Fruit fly (Drosophila melanogaster): ENCODE data around the gene CG6908.

Gene CG6908

DNA sequence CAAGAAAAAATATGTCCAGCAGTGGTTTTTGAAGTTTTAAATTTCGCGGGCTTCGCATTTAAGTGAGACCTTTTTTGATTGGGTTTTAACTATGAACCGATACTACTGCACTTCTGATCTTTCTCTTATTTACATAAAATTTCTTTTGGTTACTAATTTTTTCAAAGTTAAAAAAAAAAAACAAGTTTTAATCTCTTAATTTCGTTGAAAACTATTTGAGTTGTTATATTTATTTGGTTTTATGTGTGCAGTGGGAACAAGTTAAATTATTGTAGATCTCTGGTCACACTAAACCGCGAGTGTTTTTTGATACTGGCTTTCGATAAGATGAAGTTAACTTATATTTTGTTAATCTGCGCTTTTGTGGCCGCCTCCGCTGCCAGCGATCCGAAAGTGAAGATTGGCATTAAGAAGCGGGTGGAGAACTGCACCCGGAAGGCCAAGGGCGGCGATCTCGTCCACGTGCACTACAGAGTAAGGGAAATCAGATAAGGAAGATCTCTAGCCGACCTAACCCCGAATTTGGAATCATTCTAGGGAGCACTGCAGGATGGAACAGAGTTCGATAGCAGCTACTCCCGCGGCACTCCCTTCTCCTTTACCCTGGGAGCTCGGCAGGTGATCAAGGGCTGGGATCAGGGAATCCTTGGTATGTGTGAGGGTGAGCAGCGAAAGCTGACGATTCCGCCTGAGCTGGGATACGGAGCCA, 15.7 kb downstream of the CG6908 start, which contains the start of gene CG14715:
Gene CG14715 (plus strand): TSS at position 267 of the 709 bp plus-strand sequence.
- TF ChIP-seq noc (tag; optimal IDR thresholded peaks at IDR 0.05) = peak; percentile 31

DNA sequence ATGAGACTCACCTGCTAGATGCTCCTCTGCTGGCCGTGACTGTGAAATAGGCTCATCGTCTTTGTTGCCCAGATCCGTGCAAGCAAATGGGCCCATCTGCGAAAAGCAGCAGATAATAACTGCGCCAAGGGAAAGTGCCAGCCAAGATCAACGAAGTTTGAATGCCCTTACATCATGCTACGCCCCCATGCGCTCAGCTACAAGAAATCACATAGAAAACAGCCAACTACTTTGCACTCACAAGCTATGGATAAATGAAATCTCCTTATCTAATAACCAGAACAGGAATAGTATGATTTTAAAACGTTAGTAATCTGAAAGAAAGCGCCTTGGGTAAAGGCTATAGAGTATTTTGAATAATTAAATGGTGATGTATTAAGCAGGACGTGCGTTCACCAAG, 18.1 kb downstream of the CG6908 start:
- TF ChIP-seq noc (tag; optimal IDR thresholded peaks at IDR 0.05) = no peak

DNA sequence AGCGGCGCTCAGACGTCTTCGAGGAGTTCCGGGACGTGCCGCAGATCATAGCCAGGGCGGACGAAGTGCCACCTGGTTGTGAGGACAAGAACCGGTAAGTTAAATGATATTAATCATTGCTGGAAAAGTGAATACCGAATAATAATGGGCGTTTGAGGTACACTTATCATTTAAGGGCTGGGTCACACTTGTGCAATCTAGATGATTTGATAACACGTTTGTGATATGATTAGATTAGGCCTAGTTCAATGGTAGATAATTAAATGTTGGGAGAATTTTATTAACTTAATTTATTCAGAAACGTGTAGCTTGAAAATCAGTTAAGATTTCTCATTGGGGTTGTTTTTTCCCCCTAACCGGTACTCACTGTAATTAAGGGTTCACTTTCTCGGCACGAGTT, 19.0 kb downstream of the CG6908 start:
- TF ChIP-seq noc (tag; optimal IDR thresholded peaks at IDR 0.05) = no peak

DNA sequence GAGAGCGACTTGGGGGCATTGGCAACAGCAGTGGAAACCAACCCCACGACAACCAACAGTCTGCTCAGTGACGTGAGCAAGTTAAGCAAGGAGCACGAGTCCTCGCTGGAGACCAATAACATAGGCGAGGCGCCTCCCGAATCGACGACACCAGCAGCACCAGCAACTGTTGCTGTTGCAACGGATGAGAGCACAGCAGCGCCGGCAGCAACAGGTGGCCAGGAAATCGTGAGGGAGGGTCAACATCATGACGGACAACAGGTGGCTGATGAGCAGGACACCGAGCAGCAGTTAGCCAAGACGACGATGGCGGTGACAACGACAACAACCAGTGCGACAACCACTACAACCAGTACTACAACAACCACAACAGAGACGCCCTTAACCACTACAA, 19.9 kb downstream of the CG6908 start:
- no peak for TF ChIP-seq noc (tag; optimal IDR thresholded peaks at IDR 0.05)

DNA sequence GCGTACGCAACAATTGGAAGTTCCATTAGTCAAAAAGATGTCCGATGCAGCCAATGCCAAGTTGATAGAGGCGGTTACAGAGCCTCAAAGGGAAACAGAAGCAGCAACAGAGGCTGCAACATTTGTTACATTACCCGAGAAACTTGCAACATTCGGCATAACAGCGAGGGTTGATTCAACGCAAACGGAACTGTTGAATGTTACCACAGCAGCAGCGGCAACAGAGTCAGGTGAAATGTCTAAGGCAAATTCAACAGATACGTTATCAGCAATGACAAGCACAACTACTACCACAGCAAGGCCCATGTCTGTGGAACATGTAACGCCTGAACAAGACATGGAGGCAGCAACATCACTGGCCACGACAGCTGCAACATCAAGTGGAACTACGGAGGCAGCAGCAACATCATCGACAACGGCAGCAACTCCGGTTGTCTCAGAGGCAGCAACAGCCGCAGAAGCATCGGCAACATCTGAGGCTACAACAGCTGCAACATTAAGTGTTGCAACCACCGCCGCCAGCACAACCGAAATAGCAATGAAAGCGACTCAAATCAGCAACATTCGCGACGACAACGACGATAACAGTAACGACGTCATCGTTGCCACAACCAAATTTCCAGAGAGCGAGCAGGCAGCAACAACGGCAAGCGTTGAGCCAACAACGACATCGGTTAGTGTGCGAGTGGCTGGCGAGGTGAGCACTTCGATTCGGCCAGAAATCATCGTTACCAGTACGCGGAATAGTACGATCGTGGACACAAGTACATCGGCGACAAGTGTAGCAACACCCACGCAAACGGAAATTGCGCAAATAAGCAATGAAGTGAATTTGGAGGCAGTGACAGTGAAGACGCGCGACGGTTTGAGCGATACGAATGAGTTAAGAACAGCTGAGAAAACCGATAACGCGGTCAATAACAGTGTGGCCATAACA, 20.6 kb downstream of the CG6908 start:
- no peak for TF ChIP-seq noc (tag; optimal IDR thresholded peaks at IDR 0.05)

DNA sequence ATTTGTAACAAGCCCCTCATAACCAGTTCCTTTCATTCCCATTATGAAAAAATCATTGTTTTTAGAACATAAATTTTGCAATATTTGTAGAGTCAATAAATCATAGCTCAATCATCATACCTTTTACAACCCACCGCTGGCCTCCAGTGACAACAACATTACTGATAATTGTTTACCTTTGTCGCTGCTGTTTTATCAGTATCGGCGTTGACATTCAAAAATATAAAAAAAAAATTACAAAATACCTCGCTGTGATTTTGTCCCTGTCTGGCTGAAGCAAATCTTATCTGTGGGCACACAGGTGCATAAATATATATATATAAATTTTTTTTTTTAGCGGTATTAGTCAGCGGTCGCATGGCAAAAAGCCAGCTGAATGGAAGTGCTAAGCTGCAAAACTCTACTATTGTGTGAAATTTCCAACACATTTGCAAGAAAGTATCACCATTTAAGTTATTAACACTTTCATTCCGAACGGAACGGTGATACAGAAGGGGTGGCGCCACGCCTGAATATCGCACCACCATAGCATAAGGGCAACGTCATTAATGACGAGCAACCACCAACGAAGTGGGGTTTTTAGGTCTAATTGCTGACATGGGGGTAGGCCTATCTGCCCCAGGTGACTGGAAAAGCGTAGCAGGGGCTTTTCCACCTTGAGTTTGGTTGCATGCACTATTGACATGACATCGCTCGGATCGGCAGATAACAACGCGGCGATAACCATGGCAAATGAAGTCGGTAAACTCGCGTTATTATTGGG, 23.7 kb downstream of the CG6908 start:
- no peak for TF ChIP-seq noc (tag; optimal IDR thresholded peaks at IDR 0.05)

DNA sequence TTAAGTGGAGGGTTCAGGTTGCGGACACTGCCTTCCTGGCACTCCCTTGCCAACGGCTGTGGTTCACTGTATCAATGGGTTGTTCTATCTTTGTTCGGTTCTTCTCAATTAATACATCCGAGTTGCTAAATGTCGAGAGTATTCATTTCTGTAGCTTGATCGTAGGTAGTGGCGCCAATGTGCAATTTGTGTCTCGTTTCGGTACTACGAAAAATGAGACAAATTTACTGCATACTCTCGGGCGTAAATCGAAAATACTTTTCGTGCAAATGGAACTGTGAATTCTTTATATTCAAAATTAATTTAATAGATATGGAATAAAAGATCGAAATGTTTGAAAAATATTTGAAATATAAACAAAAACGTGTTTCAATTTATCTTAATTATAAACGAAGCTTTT, 24.3 kb downstream of the CG6908 start:
- no peak for TF ChIP-seq noc (tag; optimal IDR thresholded peaks at IDR 0.05)

DNA sequence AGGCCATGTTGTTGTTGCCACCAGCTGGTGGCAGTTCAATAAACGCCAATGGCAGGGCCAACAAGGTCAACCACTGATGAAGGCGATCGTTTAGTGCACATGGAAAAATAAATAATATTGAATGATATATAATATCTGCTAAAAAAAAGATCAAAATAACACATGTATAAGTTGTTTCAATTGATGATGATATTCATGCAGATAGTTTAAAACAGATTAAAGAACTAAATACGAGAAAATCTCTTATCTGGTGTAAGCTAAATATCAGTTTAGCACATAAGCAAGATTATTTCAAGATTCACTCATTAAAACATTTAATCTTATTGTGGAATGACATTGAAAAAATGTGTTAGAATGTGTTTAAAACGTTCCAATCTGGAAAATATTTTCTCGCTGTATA, 26.4 kb downstream of the CG6908 start:
- TF ChIP-seq noc (tag; optimal IDR thresholded peaks at IDR 0.05) = no peak

DNA sequence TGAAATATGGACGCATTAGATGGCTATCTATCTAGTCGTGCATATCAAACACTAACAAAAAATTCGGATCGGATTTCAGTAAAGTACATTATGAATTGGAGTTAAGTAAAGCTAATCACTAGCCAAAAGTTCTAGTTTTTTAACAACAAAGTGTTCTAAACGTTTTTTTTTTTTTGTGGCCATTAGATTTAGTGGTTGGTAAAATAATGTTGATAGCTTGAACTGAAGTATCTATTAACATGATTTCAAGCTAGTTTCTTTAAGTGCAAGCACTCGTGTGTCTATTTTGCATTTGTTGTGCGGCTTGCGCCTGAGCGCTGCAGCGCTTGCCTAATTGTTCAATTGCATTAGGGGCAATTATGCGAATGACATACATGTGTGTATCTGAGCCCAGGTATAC, 27.2 kb downstream of the CG6908 start:
- TF ChIP-seq noc (tag; optimal IDR thresholded peaks at IDR 0.05) = no peak

DNA sequence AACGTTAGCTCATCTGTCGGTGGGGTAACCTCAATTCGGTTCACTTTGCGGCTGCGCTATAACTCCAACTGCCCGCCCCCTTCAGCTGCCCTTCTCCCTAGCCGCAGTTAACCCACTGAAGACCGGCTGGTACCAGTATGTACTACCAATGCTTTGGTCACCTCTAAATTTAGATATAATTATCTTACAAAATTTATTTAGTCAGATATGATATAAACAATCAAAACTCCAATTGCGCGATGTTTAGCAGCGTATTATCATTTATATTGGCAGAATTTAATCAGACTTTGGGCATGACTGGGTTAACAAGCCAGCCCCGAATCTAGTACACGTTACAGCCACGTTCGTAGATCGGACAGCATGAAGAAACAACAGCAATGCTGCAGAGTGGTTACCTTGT, 28.1 kb downstream of the CG6908 start:
- TF ChIP-seq noc (tag; optimal IDR thresholded peaks at IDR 0.05) = no peak

DNA sequence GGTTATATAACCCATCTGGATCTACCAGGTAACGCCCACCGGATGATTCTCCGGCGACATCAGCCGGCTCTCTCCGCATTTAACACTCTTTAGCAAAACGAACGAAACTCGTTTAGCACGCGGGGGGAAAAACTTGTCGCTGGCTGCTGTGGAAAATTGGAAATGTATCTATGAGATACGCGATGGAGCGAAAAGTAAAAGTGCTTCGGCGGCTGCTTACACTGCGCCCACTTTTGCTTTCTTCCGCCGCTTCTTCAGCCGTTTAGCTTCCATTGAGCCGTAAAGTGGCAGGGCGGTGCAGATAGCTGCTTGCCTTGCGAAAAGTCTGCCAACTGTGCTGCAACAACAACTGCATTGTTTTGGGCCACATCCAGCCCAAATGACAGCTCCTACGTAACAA, 28.7 kb downstream of the CG6908 start:
- no peak for TF ChIP-seq noc (tag; optimal IDR thresholded peaks at IDR 0.05)

DNA sequence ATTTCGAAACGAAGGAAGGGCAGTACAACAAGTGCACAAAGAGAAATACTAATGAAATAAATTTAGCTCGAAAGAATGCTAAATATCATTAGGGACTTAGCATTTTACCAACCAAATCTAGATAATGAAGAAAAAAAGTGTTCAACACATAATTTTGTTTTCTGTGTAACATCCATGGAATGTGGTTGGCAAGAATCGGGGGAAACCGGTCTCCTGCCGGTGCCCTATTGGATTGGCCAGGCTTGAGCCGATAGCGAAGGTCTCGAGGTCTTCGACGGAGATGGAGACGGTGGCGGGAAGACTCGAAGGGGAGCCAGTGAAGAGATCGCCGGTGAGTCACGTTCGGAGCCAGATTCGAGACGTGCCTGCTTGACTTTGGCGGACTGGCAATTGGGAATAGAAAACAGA, 32.1 kb downstream of the CG6908 start:
- TF ChIP-seq noc (tag; optimal IDR thresholded peaks at IDR 0.05) = peak; percentile 62

DNA sequence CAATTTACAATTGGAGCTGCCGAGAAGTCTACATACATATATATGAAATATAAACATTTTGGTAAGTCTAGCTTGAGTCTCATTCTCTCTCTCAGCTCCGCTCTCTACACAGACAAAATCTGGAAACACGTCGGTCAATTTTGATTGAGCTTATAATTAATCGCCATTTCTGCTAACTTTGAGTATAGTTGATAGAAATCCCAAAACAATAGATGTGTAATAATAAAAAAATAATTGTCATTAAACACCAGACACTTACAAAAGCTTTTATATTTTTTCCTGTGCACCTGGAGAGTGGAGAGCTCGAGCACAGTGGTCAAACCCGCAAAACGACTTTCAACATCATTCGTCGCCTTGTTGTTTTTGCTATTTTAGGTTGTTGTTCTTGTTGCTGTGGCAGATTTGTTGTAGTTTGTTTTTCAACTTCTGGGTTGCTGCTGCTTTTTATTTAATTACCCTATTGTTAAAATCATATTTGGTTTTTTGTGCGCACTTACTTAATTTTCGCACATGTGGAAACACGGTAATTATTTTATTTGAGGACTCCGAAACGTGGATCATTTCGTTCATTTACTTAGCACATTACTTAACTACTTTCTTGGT, 33.1 kb downstream of the CG6908 start:
- TF ChIP-seq noc (tag; optimal IDR thresholded peaks at IDR 0.05) = peak; percentile 96

DNA sequence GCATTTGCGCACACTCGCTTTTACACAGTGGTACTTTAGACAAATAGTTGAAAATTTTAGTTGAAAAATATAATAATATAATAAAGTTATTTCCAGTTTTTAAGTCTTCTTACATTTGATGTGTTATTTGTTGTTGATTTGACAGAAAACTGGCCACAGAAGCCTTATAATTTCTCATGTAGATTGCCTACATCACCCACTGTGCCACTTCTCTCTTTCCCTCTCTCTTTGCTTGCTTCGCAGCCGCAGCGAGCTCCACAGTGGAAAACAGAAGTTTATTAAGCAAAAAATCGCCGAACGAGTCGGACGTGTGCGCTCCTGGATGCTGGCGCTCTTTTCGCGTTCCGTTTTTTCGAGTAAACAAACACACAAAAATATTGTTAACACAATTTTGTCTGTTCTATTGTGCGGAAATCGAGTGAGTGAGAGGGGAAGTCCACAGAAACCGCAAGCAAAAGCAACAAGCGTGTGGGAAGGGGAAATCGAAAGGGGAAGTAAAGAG, 33.9 kb downstream of the CG6908 start, which contains the start of gene CG42327:
Gene CG42327 (plus strand): TSS at position 277 of the 502 bp plus-strand sequence.
- peak; percentile 31 for TF ChIP-seq noc (tag; optimal IDR thresholded peaks at IDR 0.05)

Data from whole organism, larva.